Fruit fly (Drosophila melanogaster) whole organism, embryonic: ENCODE data around the gene CG4611.

Source experiments
- Atf3 ChIP-seq: fragments of 200-800 bp; sonication (Bioruptor generic); optimal IDR thresholded peaks from 3 replicates; lab custom pipeline; 2016; ENCODE audit warnings: missing biosample characterization, missing genetic modification characterization
- Awh ChIP-seq: fragments of 200-800 bp; sonication (Bioruptor generic); IDR thresholded peaks from 2 replicates; pipeline ENCODE4, ENCODE4 v1.3.6; 2022; ENCODE audit warnings: missing biosample characterization, missing genetic modification characterization
- CG1024 ChIP-seq: fragments of 200-800 bp; sonication (Bioruptor generic); IDR thresholded peaks from 2 replicates; pipeline ENCODE4 v1.3.6; 2022; ENCODE audit warnings: missing biosample characterization, missing genetic modification characterization
- CG12219 ChIP-seq: fragments of 200-800 bp; sonication (Bioruptor generic); optimal IDR thresholded peaks from 3 replicates; lab custom pipeline; 2018; ENCODE audit warnings: missing biosample characterization, mild to moderate bottlenecking, missing genetic modification characterization
- CG13424 ChIP-seq: fragments of 200-800 bp; sonication (Bioruptor generic); optimal IDR thresholded peaks from 2 replicates; lab custom pipeline; 2019; ENCODE audit warnings: missing biosample characterization, mild to moderate bottlenecking, missing genetic modification characterization, moderate library complexity
- CG15073 ChIP-seq: fragments of 200-800 bp; sonication (Bioruptor generic); optimal IDR thresholded peaks from 2 replicates; lab custom pipeline; 2016; ENCODE audit warnings: missing biosample characterization, missing genetic modification characterization
- CG15514 ChIP-seq: fragments of 200-800 bp; sonication (Bioruptor generic); optimal IDR thresholded peaks from 3 replicates; lab custom pipeline; 2017; ENCODE audit warnings: missing biosample characterization, missing genetic modification characterization, mild to moderate bottlenecking, moderate library complexity, missing genetic modification reagents
- CG17385 ChIP-seq: fragments of 200-800 bp; sonication (Bioruptor generic); optimal IDR thresholded peaks from 3 replicates; lab custom pipeline; 2018; ENCODE audit warnings: missing biosample characterization, mild to moderate bottlenecking, missing genetic modification characterization
- CG18619 ChIP-seq: fragments of 200-800 bp; sonication (Bioruptor generic); optimal IDR thresholded peaks from 3 replicates; lab custom pipeline; 2017; ENCODE audit warnings: missing biosample characterization, mild to moderate bottlenecking, missing genetic modification characterization
- CG30403 ChIP-seq: fragments of 200-800 bp; sonication (Bioruptor generic); optimal IDR thresholded peaks from 3 replicates; lab custom pipeline; 2016; ENCODE audit warnings: missing biosample characterization, missing genetic modification characterization
- CG6854 ChIP-seq: fragments of 200-800 bp; sonication (Bioruptor generic); optimal IDR thresholded peaks from 3 replicates; lab custom pipeline; 2017; ENCODE audit warnings: missing biosample characterization, mild to moderate bottlenecking, missing genetic modification characterization
- CG7745 ChIP-seq: fragments of 200-800 bp; sonication (Bioruptor generic); optimal IDR thresholded peaks from 2 replicates; lab custom pipeline; 2018; ENCODE audit warnings: missing biosample characterization, mild to moderate bottlenecking, missing genetic modification characterization, moderate library complexity
- CG8089 ChIP-seq: fragments of 200-800 bp; sonication (Bioruptor generic); optimal IDR thresholded peaks from 3 replicates; lab custom pipeline; 2016; ENCODE audit warnings: missing biosample characterization, missing genetic modification characterization
- CG8944 ChIP-seq: fragments of 200-800 bp; sonication (Bioruptor generic); optimal IDR thresholded peaks from 3 replicates; lab custom pipeline; 2016; ENCODE audit warnings: missing biosample characterization, missing genetic modification characterization
- Dp ChIP-seq: fragments of 200-800 bp; sonication (Bioruptor generic); optimal IDR thresholded peaks from 2 replicates; lab custom pipeline; 2018; ENCODE audit warnings: missing biosample characterization, mild to moderate bottlenecking, missing genetic modification characterization, moderate library complexity
- E2f2 ChIP-seq: fragments of 200-800 bp; sonication (Bioruptor generic); IDR thresholded peaks from 2 replicates; pipeline ENCODE4 v1.3.6; 2022; ENCODE audit warnings: missing biosample characterization, missing genetic modification characterization
- Fer1 ChIP-seq: fragments of 200-800 bp; sonication (Bioruptor generic); optimal IDR thresholded peaks from 2 replicates; lab custom pipeline; 2017; ENCODE audit warnings: missing biosample characterization, mild to moderate bottlenecking, missing genetic modification characterization
- HLH4C ChIP-seq: fragments of 200-800 bp; sonication (Bioruptor generic); IDR thresholded peaks from 3 replicates; pipeline ENCODE4 v1.3.6; 2022; ENCODE audit warnings: missing biosample characterization, missing genetic modification characterization; ENCODE audit not compliant: partially characterized antibody
- Hr39 ChIP-seq: fragments of >200 bp; optimal IDR thresholded peaks from 2 replicates; lab custom pipeline; 2017
- Hr51 ChIP-seq, 2 experiments: fragments of 200-800 bp; sonication (Bioruptor generic); optimal IDR thresholded peaks; 2 replicates in 1 of 2; 3 replicates in 1 of 2; lab custom pipeline; 2016 to 2018; ENCODE audit warnings: missing biosample characterization in 2 of 2, missing genetic modification characterization in 2 of 2, mild to moderate bottlenecking in 1 of 2, moderate library complexity in 1 of 2
- Hr78 ChIP-seq, 2 experiments: fragments of 200-800 bp in 1 of 2; fragments of >200 bp in 1 of 2; sonication (Bioruptor generic) in 1 of 2; optimal IDR thresholded peaks; 2 replicates each; lab custom pipeline; 2017 to 2019; ENCODE audit warnings: missing biosample characterization in 2 of 2, missing genetic modification characterization in 2 of 2, mild to moderate bottlenecking in 1 of 2, moderate library complexity in 1 of 2
- Kr ChIP-seq: fragments of 200-800 bp; sonication (Bioruptor generic); optimal IDR thresholded peaks from 2 replicates; lab custom pipeline; 2017; ENCODE audit warnings: missing biosample characterization, mild to moderate bottlenecking, missing genetic modification characterization
- MBD-R2 ChIP-seq: fragments of 200-800 bp; sonication (Bioruptor generic); IDR thresholded peaks from 2 replicates; pipeline ENCODE4 v1.3.6; 2022; ENCODE audit warnings: missing biosample characterization, missing genetic modification characterization
- MESR4 ChIP-seq: fragments of 200-800 bp; sonication (Bioruptor generic); optimal IDR thresholded peaks from 2 replicates; lab custom pipeline; 2018; ENCODE audit warnings: missing biosample characterization, mild to moderate bottlenecking, missing genetic modification characterization, moderate library complexity
- Med ChIP-seq: fragments of 200-800 bp; sonication (Bioruptor generic); peaks from one replicate; lab custom pipeline; 2016; ENCODE audit warnings: missing biosample characterization, missing genetic modification characterization, mild to moderate bottlenecking, inconsistent platforms, moderate library complexity
- Optix ChIP-seq: fragments of 200-800 bp; sonication (Bioruptor generic); IDR thresholded peaks from 3 replicates; pipeline ENCODE4 v1.3.6; 2022; ENCODE audit warnings: missing biosample characterization, missing genetic modification characterization
- Pdp1 ChIP-seq, 2 experiments: fragments of 200-800 bp; sonication (Bioruptor generic); optimal IDR thresholded peaks; 3 replicates each; lab custom pipeline; 2016; ENCODE audit warnings: missing biosample characterization in 2 of 2, missing genetic modification characterization in 2 of 2, mild to moderate bottlenecking in 1 of 2, moderate library complexity in 1 of 2
- Ptx1 ChIP-seq: fragments of 200-800 bp; sonication (Bioruptor generic); IDR thresholded peaks from 2 replicates; pipeline ENCODE4 v1.3.6; 2022; ENCODE audit warnings: missing biosample characterization, missing genetic modification characterization
- Rfx ChIP-seq: fragments of 200-800 bp; sonication (Bioruptor generic); IDR thresholded peaks from 2 replicates; pipeline ENCODE4 v1.3.6; 2022; ENCODE audit warnings: missing biosample characterization, missing genetic modification characterization
- Sry-β ChIP-seq: fragments of 200-800 bp; sonication (Bioruptor generic); optimal IDR thresholded peaks from 2 replicates; lab custom pipeline; 2018; ENCODE audit warnings: missing biosample characterization, mild to moderate bottlenecking, missing genetic modification characterization, moderate library complexity
- Sry-δ ChIP-seq: fragments of 200-800 bp; sonication (Bioruptor generic); optimal IDR thresholded peaks from 2 replicates; lab custom pipeline; 2016; ENCODE audit warnings: missing biosample characterization, missing genetic modification characterization
- YL-1 ChIP-seq: fragments of 200-800 bp; sonication (Bioruptor generic); optimal IDR thresholded peaks from 3 replicates; lab custom pipeline; 2017; ENCODE audit warnings: missing biosample characterization, mild to moderate bottlenecking, missing genetic modification characterization
- abd-A ChIP-seq: fragments of 200-800 bp; sonication (Bioruptor generic); optimal IDR thresholded peaks from 3 replicates; lab custom pipeline; 2019; ENCODE audit warnings: missing biosample characterization, mild to moderate bottlenecking, missing genetic modification characterization, moderate library complexity
- bowl ChIP-seq: fragments of 200-800 bp; sonication (Bioruptor generic); IDR thresholded peaks from 2 replicates; pipeline ENCODE4 v1.3.6; 2022; ENCODE audit warnings: missing biosample characterization, missing genetic modification characterization
- bsh ChIP-seq, 2 experiments: fragments of 200-800 bp; sonication (Bioruptor generic); optimal IDR thresholded peaks; 2 replicates each; lab custom pipeline; 2017 to 2018; ENCODE audit warnings: mild to moderate bottlenecking in 2 of 2, missing biosample characterization in 2 of 2, missing genetic modification characterization in 2 of 2, moderate library complexity in 1 of 2
- chinmo ChIP-seq: fragments of 200-800 bp; sonication (Bioruptor generic); IDR thresholded peaks from 4 replicates; pipeline ENCODE4 v1.3.6; 2022; ENCODE audit warnings: missing biosample characterization, missing genetic modification characterization; ENCODE audit not compliant: partially characterized antibody
- croc ChIP-seq: fragments of 200-800 bp; sonication (Bioruptor generic); conservative IDR thresholded peaks from 3 replicates; pipeline ENCODE4 v1.3.6; 2022; ENCODE audit warnings: missing biosample characterization, missing genetic modification characterization
- crp ChIP-seq, 2 experiments: fragments of 200-800 bp; sonication (Bioruptor generic); optimal IDR thresholded peaks; 2 replicates in 1 of 2; 3 replicates in 1 of 2; lab custom pipeline; 2017; ENCODE audit warnings: missing biosample characterization in 2 of 2, missing genetic modification characterization in 2 of 2, mild to moderate bottlenecking in 1 of 2, moderate library complexity in 1 of 2
- cwo ChIP-seq: fragments of 200-800 bp; sonication (Bioruptor generic); optimal IDR thresholded peaks from 3 replicates; lab custom pipeline; 2017; ENCODE audit warnings: missing biosample characterization, missing genetic modification characterization, mild to moderate bottlenecking, moderate library complexity, missing genetic modification reagents
- exex ChIP-seq: fragments of 200-800 bp; sonication (Bioruptor generic); optimal IDR thresholded peaks from 4 replicates; lab custom pipeline; 2018; ENCODE audit warnings: missing biosample characterization, mild to moderate bottlenecking, missing genetic modification characterization, moderate library complexity
- lilli ChIP-seq: fragments of 200-800 bp; sonication (Bioruptor generic); optimal IDR thresholded peaks from 3 replicates; lab custom pipeline; 2016; ENCODE audit warnings: missing biosample characterization, missing genetic modification characterization
- psq ChIP-seq: fragments of 200-800 bp; sonication (Bioruptor generic); optimal IDR thresholded peaks from 2 replicates; lab custom pipeline; 2017; ENCODE audit warnings: missing biosample characterization, missing genetic modification characterization
- pzg ChIP-seq: fragments of 200-800 bp; sonication (Bioruptor generic); optimal IDR thresholded peaks from 3 replicates; lab custom pipeline; 2018; ENCODE audit warnings: missing biosample characterization, mild to moderate bottlenecking, missing genetic modification characterization, moderate library complexity
- row ChIP-seq: fragments of 200-800 bp; sonication (Bioruptor generic); IDR thresholded peaks from 3 replicates; pipeline ENCODE4 v1.3.6; 2022; ENCODE audit warnings: missing biosample characterization, missing genetic modification characterization
- sens ChIP-seq: fragments of 200-800 bp; sonication (Bioruptor generic); peaks from one replicate; lab custom pipeline; 2016; ENCODE audit warnings: missing biosample characterization, missing genetic modification characterization
- sim ChIP-seq: fragments of 200-800 bp; sonication (Bioruptor generic); IDR thresholded peaks from 2 replicates; pipeline ENCODE4 v1.3.6; 2022; ENCODE audit warnings: missing biosample characterization, missing genetic modification characterization
- sima ChIP-seq: fragments of 200-800 bp; sonication (Bioruptor generic); optimal IDR thresholded peaks from 2 replicates; lab custom pipeline; 2016; ENCODE audit warnings: missing biosample characterization, missing genetic modification characterization
- unc-4 ChIP-seq: fragments of 200-800 bp; sonication (Bioruptor generic); IDR thresholded peaks from 2 replicates; pipeline ENCODE4 v1.3.6; 2022; ENCODE audit warnings: missing biosample characterization, missing genetic modification characterization; ENCODE audit not compliant: partially characterized antibody
- zfh1 ChIP-seq: fragments of 200-800 bp; sonication (Bioruptor generic); IDR thresholded peaks from 3 replicates; pipeline ENCODE4 v1.3.6; 2022; ENCODE audit warnings: missing biosample characterization, missing genetic modification characterization

Gene CG4611

DNA sequence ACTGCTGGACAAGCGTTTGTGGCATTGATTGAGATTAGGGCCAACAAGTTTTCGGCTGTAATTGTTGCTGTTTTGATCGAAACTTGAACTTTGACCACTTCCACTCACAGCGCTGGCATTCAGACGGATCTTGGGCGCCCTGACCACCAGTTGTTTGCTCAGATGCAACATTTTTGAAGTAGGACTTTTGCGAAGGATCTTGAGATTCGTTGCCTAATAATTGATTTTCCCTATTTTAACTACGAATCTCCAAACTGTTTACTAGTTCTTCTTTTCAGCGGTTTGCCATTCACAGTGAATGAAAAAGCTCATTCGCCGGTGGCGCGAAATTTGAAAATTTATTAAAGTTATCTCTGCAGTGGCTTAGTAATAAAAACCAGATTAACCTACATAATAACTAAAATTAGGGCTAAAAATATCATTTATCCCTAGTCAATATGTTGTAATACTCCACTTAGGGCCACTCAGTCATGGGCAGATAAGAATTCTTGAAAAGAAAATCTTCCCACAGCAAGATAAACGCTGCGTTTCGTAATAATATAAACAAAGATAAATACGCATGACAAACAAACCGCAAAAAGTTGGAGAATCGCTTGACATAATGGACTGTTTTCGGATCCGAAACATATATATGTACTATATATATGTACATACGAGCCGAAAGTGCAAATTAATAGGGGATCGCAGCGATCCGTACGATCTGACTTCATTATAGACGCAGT lies 5.4 kb downstream of the CG4611 start, which contains the start of the genes Dhrs4 and Gdap1:
Gene Dhrs4, minus strand, starts transcription at position 267 of the 722 bp plus-strand sequence.
Gene Gdap1, plus strand, starts transcription at position 574 of the 722 bp plus-strand sequence.
- TF ChIP-seq CG15514 (GFP tag; lab: Kevin White, UChicago) (peak; percentile 96), bsh (GFP tag; optimal IDR thresholded peaks at IDR 0.05; lab: Kevin White, UChicago) (peak in 1 of 2 experiments; percentile 53), zfh1 (GFP tag; lab: Robert Waterston, UW) (no peak), MBD-R2 (GFP tag; lab: Robert Waterston, UW) (peak; percentile 35), CG17385 (GFP tag; lab: Kevin White, UChicago) (peak; percentile 74), HLH4C (GFP tag; lab: Robert Waterston, UW) (no peak), crp (GFP tag; optimal IDR thresholded peaks at IDR 0.05; lab: Kevin White, UChicago) (peak in 1 of 2 experiments; percentile 67), chinmo (GFP tag; lab: Robert Waterston, UW) (no peak), bowl (no peak), YL-1 (no peak), CG1024 (GFP tag; lab: Robert Waterston, UW) (no peak), CG13424 (tag; lab: Kevin White, UChicago) (no peak), unc-4 (no peak), CG12219 (GFP tag; lab: Kevin White, UChicago) (no peak), CG8944 (no peak), CG30403 (GFP tag; lab: Kevin White, UChicago) (no peak), psq (GFP tag; lab: Kevin White, UChicago) (no peak), Sry-δ (GFP tag; lab: Kevin White, UChicago) (no peak), cwo (GFP tag; lab: Kevin White, UChicago) (no peak), pzg (peak; percentile 24), Optix (GFP tag; lab: Robert Waterston, UW) (no peak), CG8089 (GFP tag; lab: Kevin White, UChicago) (no peak), Med (peak; percentile 56), sima (GFP tag; lab: Kevin White, UChicago) (no peak), Sry-β (GFP tag; lab: Kevin White, UChicago) (no peak), Kr (no peak), Hr39 (no peak), MESR4 (GFP tag; lab: Kevin White, UChicago) (peak; percentile 12), croc (GFP tag; lab: Robert Waterston, UW) (no peak), Dp (GFP tag; lab: Kevin White, UChicago) (peak; percentile 87), abd-A (tag; lab: Kevin White, UChicago) (no peak), CG7745 (tag; lab: Kevin White, UChicago) (no peak), sens (GFP tag; lab: Kevin White, UChicago) (peak; percentile 64), lilli (GFP tag; lab: Kevin White, UChicago) (no peak), Pdp1 (GFP tag; optimal IDR thresholded peaks at IDR 0.05; lab: Kevin White, UChicago) (peak in 1 of 2 experiments; percentile 44), Hr51 (GFP tag; optimal IDR thresholded peaks at IDR 0.05; lab: Kevin White, UChicago) (no peak), Rfx (GFP tag; lab: Robert Waterston, UW) (0 out of 2 replicates have a peak, but pooled peaks have one; percentile 21), Fer1 (peak; percentile 42), row (GFP tag; lab: Robert Waterston, UW) (no peak), CG18619 (GFP tag; lab: Kevin White, UChicago) (no peak), Hr78 (GFP tag; optimal IDR thresholded peaks at IDR 0.05; lab: Kevin White, UChicago) (peak in 1 of 2 experiments; percentile 93), Ptx1 (GFP tag; lab: Robert Waterston, UW) (no peak), Awh (GFP tag; lab: Robert Waterston, UW) (no peak), CG6854 (GFP tag; lab: Kevin White, UChicago) (no peak), exex (tag; lab: Kevin White, UChicago) (peak; percentile 14), E2f2 (GFP tag; lab: Robert Waterston, UW) (peak; percentile 89), Atf3 (GFP tag; lab: Kevin White, UChicago) (no peak), CG15073 (GFP tag; lab: Kevin White, UChicago) (no peak), sim (GFP tag; lab: Robert Waterston, UW) (no peak)
